Worm (Caenorhabditis elegans): ENCODE measurements around the gene R04F11.3.
A peak's percentile ranks its signal among the peaks of the same experiment; 100 is the strongest.

ce11 chrV:12269272-12269767 is 47.7 kb downstream of the R04F11.3 start, which contains the start of gene twk-24:
- TF ChIP-seq pqm-1 (tag; optimal IDR thresholded peaks at IDR 0.05): no peak
- peak; percentile 14 for TF ChIP-seq unc-130 (tag; optimal IDR thresholded peaks at IDR 0.05)
- peak; percentile 8 for TF ChIP-seq mep-1 (tag; optimal IDR thresholded peaks at IDR 0.05)
- no peak for TF ChIP-seq lin-39 (tag; optimal IDR thresholded peaks at IDR 0.05)
- TF ChIP-seq rnt-1 (tag; optimal IDR thresholded peaks at IDR 0.05): peak; percentile 51
- no peak for TF ChIP-seq elt-2 (tag; optimal IDR thresholded peaks at IDR 0.05)
